Worm (Caenorhabditis elegans) whole organism, L4 larva: Measurements from ENCODE around the gene ddx-19.

Experiments
- F26F4.8 ChIP-seq: fragments of 200-800 bp; sonication (Bioruptor generic); conservative IDR thresholded peaks from 2 replicates; pipeline ENCODE4 v1.3.6; 2022; ENCODE audit warnings: missing genetic modification characterization, missing compliant biosample characterization
- F37D6.2 ChIP-seq: sonication (generic microtip); optimal IDR thresholded peaks from 2 replicates; lab custom pipeline; 2016; ENCODE audit warnings: mild to moderate bottlenecking, missing genetic modification characterization, missing compliant biosample characterization
- F44E2.7 ChIP-seq: fragments of 200-800 bp; sonication (Bioruptor generic); IDR thresholded peaks from 2 replicates; pipeline ENCODE4 v2.1.2; 2022; ENCODE audit warnings: missing genetic modification characterization, missing compliant biosample characterization
- R02D3.7 ChIP-seq: fragments of 150-350 bp; sonication (generic microtip); optimal IDR thresholded peaks from 3 replicates; lab custom pipeline; 2014; ENCODE audit warnings: missing biosample characterization, missing genetic modification characterization
- T26A8.4 ChIP-seq: fragments of 200-800 bp; sonication (Bioruptor generic); IDR thresholded peaks from 2 replicates; pipeline ENCODE4 v1.3.6; 2022; ENCODE audit warnings: missing genetic modification characterization, missing compliant biosample characterization
- Y48G9A.11 ChIP-seq: fragments of 200-800 bp; sonication (Bioruptor generic); IDR thresholded peaks from 2 replicates; pipeline ENCODE4 v1.3.6; 2022; ENCODE audit warnings: missing genetic modification reagents, missing genetic modification characterization, missing compliant biosample characterization
- Y75B8A.6 ChIP-seq: fragments of 200-800 bp; sonication (Bioruptor generic); IDR thresholded peaks from 2 replicates; pipeline ENCODE4 v1.3.6; 2022; ENCODE audit warnings: missing genetic modification reagents, missing genetic modification characterization, missing compliant biosample characterization
- ZK546.5 ChIP-seq, 2 experiments: sonication (generic microtip); optimal IDR thresholded peaks; 2 replicates each; lab custom pipeline; 2017; ENCODE audit warnings: missing biosample characterization in 2 of 2, missing genetic modification characterization in 2 of 2
- aha-1 ChIP-seq: fragments of 150-350 bp; peaks from one replicate; lab custom pipeline; 2014; ENCODE audit warnings: missing biosample characterization, missing genetic modification characterization
- aly-2 ChIP-seq: sonication (generic microtip); optimal IDR thresholded peaks from 2 replicates; lab custom pipeline; 2018; ENCODE audit warnings: missing biosample characterization, missing genetic modification characterization
- ama-1 ChIP-seq: fragments of 150-350 bp; optimal IDR thresholded peaks from 2 replicates; lab custom pipeline; 2014; ENCODE audit warnings: inconsistent platforms, mixed read lengths
- arid-1 ChIP-seq: fragments of 200-800 bp; sonication (Bioruptor generic); conservative IDR thresholded peaks from 2 replicates; pipeline ENCODE4 v1.3.6; 2022; ENCODE audit warnings: missing genetic modification reagents, missing genetic modification characterization, missing compliant biosample characterization
- attf-4 ChIP-seq: sonication (generic microtip); optimal IDR thresholded peaks from 3 replicates; lab custom pipeline; 2017; ENCODE audit warnings: missing biosample characterization, missing genetic modification characterization
- ceh-28 ChIP-seq: fragments of 150-350 bp; optimal IDR thresholded peaks from 2 replicates; lab custom pipeline; 2014; ENCODE audit warnings: missing biosample characterization, missing genetic modification reagents, missing genetic modification characterization
- ceh-44 ChIP-seq: fragments of 200-800 bp; sonication (Bioruptor generic); IDR thresholded peaks from 2 replicates; pipeline ENCODE4 v1.3.6; 2022; ENCODE audit warnings: missing genetic modification reagents, missing genetic modification characterization, missing compliant biosample characterization
- ceh-82 ChIP-seq: sonication (generic microtip); optimal IDR thresholded peaks from 2 replicates; lab custom pipeline; 2017; ENCODE audit warnings: missing biosample characterization, missing genetic modification characterization
- cey-2 ChIP-seq: sonication (generic microtip); optimal IDR thresholded peaks from 3 replicates; lab custom pipeline; 2017; ENCODE audit warnings: missing genetic modification characterization, mild to moderate bottlenecking, missing compliant biosample characterization, antibody characterized with exemption, borderline replicate concordance; ENCODE audit not compliant: insufficient read depth
- daf-12 ChIP-seq: fragments of 150-350 bp; optimal IDR thresholded peaks from 2 replicates; lab custom pipeline; 2014; ENCODE audit warnings: missing biosample characterization, missing genetic modification reagents, missing genetic modification characterization
- daf-16 ChIP-seq, 3 experiments: sonication (generic microtip); optimal IDR thresholded peaks; 2 replicates each; lab custom pipeline; 2016 to 2017; ENCODE audit warnings: missing genetic modification characterization in 3 of 3, missing genetic modification reagents in 3 of 3, mild to moderate bottlenecking in 2 of 3, missing compliant biosample characterization in 2 of 3, missing biosample characterization in 1 of 3, moderate library complexity in 1 of 3
- daf-19 ChIP-seq: fragments of 200-800 bp; sonication (Bioruptor generic); conservative IDR thresholded peaks from 2 replicates; pipeline ENCODE4 v1.3.6; 2022; ENCODE audit warnings: missing genetic modification characterization, missing compliant biosample characterization
- daf-8 ChIP-seq: fragments of 200-800 bp; sonication (Bioruptor generic); IDR thresholded peaks from 2 replicates; pipeline ENCODE4 v1.3.6; 2022; ENCODE audit warnings: missing genetic modification characterization, missing compliant biosample characterization
- dmd-6 ChIP-seq: fragments of 200-800 bp; sonication (Bioruptor generic); IDR thresholded peaks from 2 replicates; pipeline ENCODE4 v1.3.6; 2022; ENCODE audit warnings: missing genetic modification reagents, missing genetic modification characterization, missing compliant biosample characterization
- dmd-8 ChIP-seq: fragments of 200-800 bp; sonication (Bioruptor generic); IDR thresholded peaks from 2 replicates; pipeline ENCODE4 v1.3.6; 2022; ENCODE audit warnings: missing genetic modification characterization, missing compliant biosample characterization
- duxl-1 ChIP-seq: sonication (generic microtip); optimal IDR thresholded peaks from 2 replicates; lab custom pipeline; 2016; ENCODE audit warnings: mild to moderate bottlenecking, missing genetic modification characterization, moderate library complexity, missing compliant biosample characterization; ENCODE audit not compliant: poor library complexity
- dve-1 ChIP-seq: sonication (generic microtip); optimal IDR thresholded peaks from 2 replicates; lab custom pipeline; 2017; ENCODE audit warnings: antibody characterized with exemption, mild to moderate bottlenecking, missing genetic modification characterization, missing compliant biosample characterization; ENCODE audit not compliant: insufficient read depth
- egl-43 ChIP-seq: fragments of 200-800 bp; sonication (Bioruptor generic); IDR thresholded peaks from 2 replicates; pipeline ENCODE4 v1.3.6; 2022; ENCODE audit warnings: missing genetic modification reagents, missing genetic modification characterization, missing compliant biosample characterization
- hif-1 ChIP-seq, 2 experiments: sonication (generic microtip); optimal IDR thresholded peaks; 2 replicates each; lab custom pipeline; 2016 to 2017; ENCODE audit warnings: missing compliant biosample characterization in 2 of 2, missing genetic modification characterization in 2 of 2, missing genetic modification reagents in 2 of 2, missing genotype in 2 of 2, mild to moderate bottlenecking in 1 of 2
- hlh-11 ChIP-seq: fragments of 200-800 bp; sonication (Bioruptor generic); optimal IDR thresholded peaks from 2 replicates; lab custom pipeline; 2018; ENCODE audit warnings: mild to moderate bottlenecking, missing genetic modification characterization, missing compliant biosample characterization
- jun-1 ChIP-seq: fragments of 150-350 bp; optimal IDR thresholded peaks from 2 replicates; lab custom pipeline; 2014; ENCODE audit warnings: missing biosample characterization, missing genetic modification reagents, missing genetic modification characterization
- lin-13 ChIP-seq: fragments of 150-350 bp; optimal IDR thresholded peaks from 2 replicates; lab custom pipeline; 2014; ENCODE audit warnings: missing biosample characterization, missing genetic modification reagents, missing genetic modification characterization
- lin-15B ChIP-seq: fragments of 150-350 bp; sonication (generic microtip); optimal IDR thresholded peaks from 3 replicates; lab custom pipeline; 2014; ENCODE audit warnings: missing biosample characterization, missing genetic modification characterization
- lin-38 ChIP-seq: fragments of 200-800 bp; sonication (Bioruptor generic); IDR thresholded peaks from 2 replicates; pipeline ENCODE4 v1.3.6; 2022; ENCODE audit warnings: missing genetic modification reagents, missing genetic modification characterization, missing compliant biosample characterization
- lin-39 ChIP-seq: fragments of 150-350 bp; optimal IDR thresholded peaks from 2 replicates; lab custom pipeline; 2014; ENCODE audit warnings: missing biosample characterization, missing genetic modification reagents, missing genetic modification characterization
- mep-1 ChIP-seq: fragments of 150-350 bp; sonication (generic microtip); optimal IDR thresholded peaks from 3 replicates; lab custom pipeline; 2014; ENCODE audit warnings: missing biosample characterization, missing genetic modification characterization
- mes-2 ChIP-seq: sonication (generic microtip); optimal IDR thresholded peaks from 2 replicates; lab custom pipeline; 2016; ENCODE audit warnings: missing genotype, mild to moderate bottlenecking, missing genetic modification characterization, missing compliant biosample characterization; ENCODE audit not compliant: poor library complexity, severe bottlenecking
- nhr-10 ChIP-seq: fragments of 150-350 bp; optimal IDR thresholded peaks from 2 replicates; lab custom pipeline; 2014; ENCODE audit warnings: missing biosample characterization, missing genetic modification characterization
- nhr-102 ChIP-seq: sonication (generic microtip); optimal IDR thresholded peaks from 2 replicates; lab custom pipeline; 2016; ENCODE audit warnings: mild to moderate bottlenecking, missing genetic modification characterization, moderate library complexity, missing compliant biosample characterization
- nhr-111 ChIP-seq: fragments of 200-800 bp; sonication (Bioruptor generic); optimal IDR thresholded peaks from 2 replicates; lab custom pipeline; 2018; ENCODE audit warnings: mild to moderate bottlenecking, missing genetic modification characterization, missing compliant biosample characterization
- nhr-237 ChIP-seq: sonication (generic microtip); optimal IDR thresholded peaks from 2 replicates; lab custom pipeline; 2017; ENCODE audit warnings: missing biosample characterization, missing genetic modification characterization
- nhr-42 ChIP-seq: fragments of 200-800 bp; sonication (Bioruptor generic); IDR thresholded peaks from 2 replicates; pipeline ENCODE4 v1.3.6; 2022; ENCODE audit warnings: missing genetic modification characterization, missing compliant biosample characterization
- nhr-48 ChIP-seq: sonication (generic microtip); optimal IDR thresholded peaks from 2 replicates; lab custom pipeline; 2016; ENCODE audit warnings: mild to moderate bottlenecking, missing genetic modification characterization, missing compliant biosample characterization
- php-3 ChIP-seq: fragments of 200-800 bp; sonication (Bioruptor generic); IDR thresholded peaks from 2 replicates; pipeline ENCODE4 v1.3.6; 2022; ENCODE audit warnings: missing genetic modification reagents, missing genetic modification characterization, missing compliant biosample characterization
- saeg-2 ChIP-seq: fragments of 200-800 bp; sonication (Bioruptor generic); IDR thresholded peaks from 2 replicates; pipeline ENCODE4 v1.3.6; 2022; ENCODE audit warnings: missing genetic modification reagents, missing genetic modification characterization, missing compliant biosample characterization
- sdz-12 ChIP-seq: fragments of 200-800 bp; sonication (Bioruptor generic); optimal IDR thresholded peaks from 2 replicates; lab custom pipeline; 2018; ENCODE audit warnings: mild to moderate bottlenecking, missing genetic modification characterization, missing compliant biosample characterization
- set-16 ChIP-seq: fragments of 200-800 bp; sonication (Bioruptor generic); IDR thresholded peaks from 2 replicates; pipeline ENCODE4 v1.3.6; 2022; ENCODE audit warnings: missing genetic modification reagents, missing genetic modification characterization, missing compliant biosample characterization
- spr-3 ChIP-seq: fragments of 200-800 bp; sonication (Bioruptor generic); optimal IDR thresholded peaks from 2 replicates; lab custom pipeline; 2018; ENCODE audit warnings: mild to moderate bottlenecking, missing genetic modification characterization, missing compliant biosample characterization
- unc-130 ChIP-seq: sonication (generic microtip); optimal IDR thresholded peaks from 2 replicates; lab custom pipeline; 2016; ENCODE audit warnings: missing genetic modification reagents, missing genetic modification characterization, missing compliant biosample characterization
- vab-7 ChIP-seq: fragments of 200-800 bp; sonication (Bioruptor generic); IDR thresholded peaks from 2 replicates; pipeline ENCODE4 v1.3.6; 2022; ENCODE audit warnings: missing genetic modification reagents, missing genetic modification characterization, missing compliant biosample characterization
- ztf-11 ChIP-seq: fragments of 150-350 bp; optimal IDR thresholded peaks from 2 replicates; lab custom pipeline; 2014; ENCODE audit warnings: missing biosample characterization, missing genetic modification characterization

Gene ddx-19

DNA sequence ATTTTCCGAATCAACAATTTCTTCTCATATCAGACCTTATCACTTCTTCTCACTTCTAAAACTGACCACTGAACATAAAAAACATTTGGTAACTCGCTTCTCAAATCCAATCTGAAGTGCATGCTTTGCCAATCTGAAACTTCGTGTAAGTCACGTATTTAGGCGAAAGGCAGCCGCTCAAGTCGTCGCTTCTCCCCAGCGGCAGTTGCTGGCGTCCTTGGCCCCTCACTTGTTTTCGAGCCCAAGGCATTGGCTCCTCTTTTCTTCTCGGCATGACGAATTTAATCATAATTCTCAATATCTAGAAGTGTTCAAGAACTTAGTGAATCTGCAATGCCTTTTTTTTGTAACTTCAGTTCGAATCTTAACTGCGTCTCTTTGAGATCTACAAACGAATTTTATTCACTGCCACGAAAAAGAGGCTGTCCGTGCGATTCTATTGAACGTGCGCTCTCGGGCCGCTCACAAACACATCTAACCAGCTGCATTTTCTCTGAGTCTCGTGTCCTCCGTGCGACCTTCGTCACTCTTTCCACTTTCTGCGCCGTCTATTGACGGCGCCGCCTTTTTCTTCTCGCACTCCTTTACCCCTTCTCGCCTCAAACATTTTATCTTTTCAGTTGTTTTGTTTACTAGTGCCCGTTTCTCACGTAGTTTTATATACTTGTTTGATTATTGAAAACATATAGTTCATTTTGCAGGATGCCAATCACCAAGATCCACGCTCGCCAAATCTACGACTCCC is 46.9 kb downstream of the ddx-19 start (continued):
- no peak for TF ChIP-seq daf-8
- no peak for TF ChIP-seq T26A8.4
- no peak for TF ChIP-seq Y48G9A.11 (GFP tag; lab: Robert Waterston, UW)
- no peak for TF ChIP-seq daf-12 (tag; lab: Kevin White, UChicago)
- 0 out of 2 replicates have a peak, but pooled peaks have one; percentile 3 for TF ChIP-seq egl-43 (GFP tag; lab: Robert Waterston, UW)
- no peak for TF ChIP-seq ZK546.5 (tag; optimal IDR thresholded peaks at IDR 0.05; lab: Kevin White, UChicago)
- no peak for TF ChIP-seq lin-15B (tag; lab: Kevin White, UChicago)
- TF ChIP-seq aha-1 (tag; lab: Kevin White, UChicago): peak; percentile 99
- no peak for TF ChIP-seq dmd-6 (GFP tag; lab: Robert Waterston, UW)
- 0 out of 2 replicates have a peak, but pooled peaks have one; percentile 11 for TF ChIP-seq F26F4.8
- TF ChIP-seq saeg-2: no peak
- TF ChIP-seq lin-38 (GFP tag; lab: Robert Waterston, UW): no peak
- TF ChIP-seq nhr-42 (GFP tag; lab: Robert Waterston, UW): no peak
- no peak for TF ChIP-seq cey-2 (tag; lab: Kevin White, UChicago)
- 0 out of 2 replicates have a peak, but pooled peaks have one; percentile 7 for TF ChIP-seq Y75B8A.6 (GFP tag; lab: Robert Waterston, UW)
- TF ChIP-seq unc-130 (GFP tag; lab: Kevin White, UChicago): no peak
- TF ChIP-seq mep-1 (tag; lab: Kevin White, UChicago): no peak
- no peak for TF ChIP-seq ztf-11 (tag; lab: Kevin White, UChicago)
- no peak for TF ChIP-seq F44E2.7 (GFP tag; lab: Robert Waterston, UW)
- no peak for TF ChIP-seq F37D6.2 (tag; lab: Kevin White, UChicago)
- TF ChIP-seq R02D3.7: no peak
- TF ChIP-seq hlh-11 (tag; lab: Kevin White, UChicago): peak; percentile 72
- TF ChIP-seq nhr-10: no peak
- TF ChIP-seq daf-19 (GFP tag; lab: Robert Waterston, UW): no peak
- TF ChIP-seq jun-1 (tag; lab: Kevin White, UChicago): no peak
- TF ChIP-seq arid-1 (GFP tag; lab: Robert Waterston, UW): 0 out of 2 replicates have a peak, but pooled peaks have one; percentile 6
- peak; percentile 15 for TF ChIP-seq mes-2 (tag; lab: Kevin White, UChicago)
- TF ChIP-seq spr-3 (GFP tag; lab: Kevin White, UChicago): no peak
- no peak for TF ChIP-seq nhr-102 (tag; lab: Kevin White, UChicago)
- peak; percentile 28 for TF ChIP-seq dve-1 (tag; lab: Kevin White, UChicago)
- TF ChIP-seq ceh-28 (tag; lab: Kevin White, UChicago): no peak
- TF ChIP-seq vab-7 (GFP tag; lab: Robert Waterston, UW): no peak
- no peak for TF ChIP-seq duxl-1 (tag; lab: Kevin White, UChicago)
- no peak for TF ChIP-seq daf-16 (GFP tag; optimal IDR thresholded peaks at IDR 0.05; lab: Kevin White, UChicago)
- TF ChIP-seq daf-16 (tag; optimal IDR thresholded peaks at IDR 0.05; lab: Kevin White, UChicago): peak; percentile 78
- TF ChIP-seq lin-13 (GFP tag; lab: Kevin White, UChicago): no peak
- no peak for TF ChIP-seq set-16 (GFP tag; lab: Robert Waterston, UW)
- TF ChIP-seq ceh-44: no peak
- TF ChIP-seq lin-39 (tag; lab: Kevin White, UChicago): no peak
- no peak for TF ChIP-seq nhr-111 (GFP tag; lab: Kevin White, UChicago)
- no peak for TF ChIP-seq attf-4 (tag; lab: Kevin White, UChicago)
- no peak for TF ChIP-seq ceh-82 (tag; lab: Kevin White, UChicago)
- TF ChIP-seq dmd-8 (GFP tag; lab: Robert Waterston, UW): no peak
- TF ChIP-seq ama-1 (lab: Kevin White, UChicago): no peak
- peak; percentile 13 to 99 for TF ChIP-seq hif-1 (tag; optimal IDR thresholded peaks at IDR 0.05; lab: Kevin White, UChicago)
- TF ChIP-seq sdz-12 (GFP tag; lab: Kevin White, UChicago): no peak
- TF ChIP-seq php-3: no peak
- TF ChIP-seq nhr-48: no peak
- no peak for TF ChIP-seq aly-2 (tag; lab: Kevin White, UChicago)
- TF ChIP-seq nhr-237: no peak
